Worm (Caenorhabditis elegans): ENCODE measurements around the gene C35D6.4.

DNA sequence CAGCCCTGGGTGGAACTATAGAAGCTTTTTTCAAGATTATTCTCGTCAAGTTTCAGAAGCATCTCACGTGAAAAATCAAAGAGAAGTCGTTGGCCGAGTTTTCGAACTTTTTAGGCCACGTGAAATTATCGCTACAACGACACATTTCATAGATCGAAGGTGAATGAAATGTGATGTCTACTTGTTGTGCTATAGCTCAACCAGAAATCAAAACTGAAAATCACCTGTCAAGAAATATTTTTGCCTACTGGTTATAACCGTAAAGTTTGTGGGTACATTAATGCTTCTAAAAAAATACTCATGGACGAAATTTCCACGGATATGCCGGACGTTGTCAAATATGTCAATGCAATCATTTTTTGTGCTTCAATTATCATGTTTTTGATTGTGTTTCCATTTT lies 15.8 kb upstream of the C35D6.4 start, which contains the start of gene srz-38:
- no peak for TF ChIP-seq ama-1 (optimal IDR thresholded peaks at IDR 0.05)
- no peak for TF ChIP-seq ama-1 (GFP tag; optimal IDR thresholded peaks at IDR 0.05)
- no peak for TF ChIP-seq hlh-26 (GFP tag; conservative IDR thresholded peaks at IDR 0.05)
- no peak for TF ChIP-seq ztf-26 (tag; optimal IDR thresholded peaks at IDR 0.05)
- no peak for TF ChIP-seq F23B12.7 (tag; optimal IDR thresholded peaks at IDR 0.05; ENCODE audit: insufficient read depth)
- TF ChIP-seq ceh-40 (GFP tag; IDR thresholded peaks at IDR 0.05): no peak
- TF ChIP-seq pha-4 (tag; optimal IDR thresholded peaks at IDR 0.05): no peak

Data from whole organism, young adult.